Fruit fly (Drosophila melanogaster) whole organism, wandering third instar larva: ENCODE data around the gene CG2247.

Source experiments
- Hr83 ChIP-seq: fragments of 200-300 bp; sonication (Bioruptor generic); optimal IDR thresholded peaks from 2 replicates; lab custom pipeline; 2016; ENCODE audit warnings: missing biosample characterization, mild to moderate bottlenecking, missing genetic modification characterization, moderate library complexity; ENCODE audit not compliant: poor library complexity, severe bottlenecking
- Mio ChIP-seq: sonication (Bioruptor generic); optimal IDR thresholded peaks from 2 replicates; lab custom pipeline; 2016; ENCODE audit warnings: missing biosample characterization, missing genetic modification characterization
- N ChIP-seq: fragments of >200 bp; optimal IDR thresholded peaks from 2 replicates; lab custom pipeline; 2018; ENCODE audit warnings: missing biosample characterization, missing external identifiers, missing genetic modification characterization
- Rel ChIP-seq, 2 experiments: fragments of 200-800 bp; sonication (Bioruptor generic) in 1 of 2; optimal IDR thresholded peaks; 2 replicates in 1 of 2; 3 replicates in 1 of 2; lab custom pipeline; 2016 to 2019; ENCODE audit warnings: mild to moderate bottlenecking in 2 of 2, missing biosample characterization in 2 of 2, missing genetic modification characterization in 2 of 2, moderate library complexity in 1 of 2
- dl ChIP-seq, 2 experiments: fragments of 175-275, 200-275 bp in 1 of 2; fragments of 200-275 bp in 1 of 2; sonication (Bioruptor generic); optimal IDR thresholded peaks; lab custom pipeline; 2018; ENCODE audit warnings: mild to moderate bottlenecking in 2 of 2, missing biosample characterization in 2 of 2, missing genetic modification characterization in 2 of 2, moderate library complexity in 2 of 2; ENCODE audit not compliant: partially characterized antibody in 2 of 2, insufficient read depth in 1 of 2
- ey ChIP-seq: fragments of 200-800 bp; sonication (Bioruptor generic); optimal IDR thresholded peaks from 2 replicates; lab custom pipeline; 2016; ENCODE audit warnings: missing biosample characterization, missing genetic modification characterization
- fru ChIP-seq: fragments of 200-800 bp; sonication (Bioruptor generic); optimal IDR thresholded peaks from 3 replicates; lab custom pipeline; 2016; ENCODE audit warnings: missing biosample characterization, mild to moderate bottlenecking, missing genetic modification characterization
- jim ChIP-seq: fragments of 175-275, 200-325 bp; sonication (Bioruptor generic); optimal IDR thresholded peaks from 2 replicates; lab custom pipeline; 2016; ENCODE audit warnings: missing biosample characterization, mild to moderate bottlenecking, missing genetic modification characterization
- lola ChIP-seq: fragments of >200 bp; optimal IDR thresholded peaks from 2 replicates; lab custom pipeline; 2017; ENCODE audit warnings: missing biosample characterization, missing genetic modification characterization
- psq ChIP-seq: fragments of 200-800 bp; sonication (Bioruptor generic); optimal IDR thresholded peaks from 3 replicates; lab custom pipeline; 2017; ENCODE audit warnings: missing biosample characterization, mild to moderate bottlenecking, missing genetic modification characterization, moderate library complexity
- sage ChIP-seq: fragments of 200-800 bp; sonication (Bioruptor generic); optimal IDR thresholded peaks from 2 replicates; lab custom pipeline; 2016; ENCODE audit warnings: missing biosample characterization, mild to moderate bottlenecking, missing genetic modification characterization
- usp ChIP-seq: fragments of >200 bp; optimal IDR thresholded peaks from 2 replicates; lab custom pipeline; 2017; ENCODE audit warnings: missing biosample characterization, missing genetic modification characterization
- woc ChIP-seq: sonication (Bioruptor generic); optimal IDR thresholded peaks from 2 replicates; lab custom pipeline; 2016; ENCODE audit warnings: missing biosample characterization, mild to moderate bottlenecking, missing genetic modification characterization

DNA sequence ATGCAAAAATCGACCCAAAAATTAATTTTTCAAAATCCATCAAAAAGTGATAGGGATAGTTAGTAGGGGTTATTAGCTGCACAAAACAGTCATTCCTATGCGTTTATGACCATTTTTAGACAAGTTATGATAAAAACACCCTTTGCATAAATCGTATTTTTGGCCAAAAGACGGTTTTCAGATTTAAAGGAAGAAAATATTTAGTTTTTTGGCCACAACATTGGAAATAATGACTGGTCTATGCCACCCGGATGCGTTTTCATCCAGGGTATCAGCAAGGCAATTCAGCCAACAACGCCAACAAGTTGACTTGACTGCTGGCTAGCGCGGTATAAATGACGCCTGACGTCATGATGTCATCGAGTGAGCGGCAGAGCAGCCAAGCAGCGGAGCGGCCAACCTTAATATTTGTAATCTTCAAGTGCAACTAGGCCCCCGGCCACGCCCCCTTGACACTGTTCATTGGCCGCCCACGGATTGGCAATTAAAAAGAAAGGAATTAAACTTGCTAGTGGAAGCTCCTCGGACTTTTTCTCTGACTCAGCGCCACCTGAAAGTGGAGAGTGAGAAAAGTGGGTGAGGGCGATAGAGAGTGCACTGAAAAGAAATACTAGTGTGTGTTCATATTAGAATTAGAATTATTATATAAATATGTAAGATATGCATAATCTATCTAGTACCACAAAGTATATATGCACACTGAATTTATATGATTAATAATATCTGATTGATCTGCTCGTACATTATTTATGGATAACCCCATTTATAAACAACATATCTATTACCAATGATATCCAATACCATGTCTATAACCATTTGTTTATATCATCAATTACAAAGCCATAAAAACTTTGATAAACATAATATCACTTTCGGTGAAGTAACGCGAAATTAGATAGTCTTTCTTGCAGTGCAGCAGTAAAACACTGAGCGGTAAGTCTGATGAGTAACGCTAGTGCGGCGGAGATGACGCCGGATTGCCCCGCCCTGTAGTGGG is 51.4 kb downstream of the CG2247 start:
- no peak for TF ChIP-seq N (GFP tag; lab: Kevin White, UChicago)
- TF ChIP-seq woc (GFP tag; lab: Kevin White, UChicago): no peak
- TF ChIP-seq Hr83 (GFP tag; lab: Kevin White, UChicago): no peak
- TF ChIP-seq lola (GFP tag; lab: Kevin White, UChicago): no peak
- TF ChIP-seq usp (GFP tag; lab: Kevin White, UChicago): no peak
- TF ChIP-seq psq: peak; percentile 79
- TF ChIP-seq Rel (GFP tag; optimal IDR thresholded peaks at IDR 0.05; lab: Kevin White, UChicago): no peak
- no peak for TF ChIP-seq Rel (tag; optimal IDR thresholded peaks at IDR 0.05; lab: Kevin White, UChicago)
- TF ChIP-seq sage (GFP tag; lab: Kevin White, UChicago): no peak
- no peak for TF ChIP-seq Mio (GFP tag; lab: Kevin White, UChicago)
- TF ChIP-seq fru: peak; percentile 72
- no peak for TF ChIP-seq dl (GFP tag; optimal IDR thresholded peaks at IDR 0.05; lab: Kevin White, UChicago; ENCODE audit: insufficient read depth in 1 of 2, partially characterized antibody in 2 of 2)
- peak; percentile 63 for TF ChIP-seq ey (GFP tag; lab: Kevin White, UChicago)
- no peak for TF ChIP-seq jim
